Fruit fly (Drosophila melanogaster) whole organism, embryonic: ENCODE data around the gene CG33796.

ENCODE experiments used
- Awh ChIP-seq: fragments of 200-800 bp; sonication (Bioruptor generic); IDR thresholded peaks from 2 replicates; pipeline ENCODE4, ENCODE4 v1.3.6; 2022; ENCODE audit warnings: missing biosample characterization, missing genetic modification characterization
- CG10147 ChIP-seq: fragments of 200-800 bp; sonication (Bioruptor generic); optimal IDR thresholded peaks from 2 replicates; lab custom pipeline; 2019; ENCODE audit warnings: missing biosample characterization, mild to moderate bottlenecking, missing genetic modification characterization, moderate library complexity
- CG10274 ChIP-seq: fragments of 200-800 bp; sonication (Bioruptor generic); optimal IDR thresholded peaks from 3 replicates; lab custom pipeline; 2017; ENCODE audit warnings: missing biosample characterization, mild to moderate bottlenecking, missing genetic modification characterization
- CG10654 ChIP-seq: fragments of 200-800 bp; sonication (Bioruptor generic); optimal IDR thresholded peaks from 2 replicates; lab custom pipeline; 2016; ENCODE audit warnings: missing biosample characterization, missing genetic modification characterization
- CG11093 ChIP-seq: fragments of 200-800 bp; sonication (Bioruptor generic); IDR thresholded peaks from 3 replicates; pipeline ENCODE4 v1.3.6; 2022; ENCODE audit warnings: missing biosample characterization, missing genetic modification characterization
- CG12219 ChIP-seq: fragments of 200-800 bp; sonication (Bioruptor generic); optimal IDR thresholded peaks from 3 replicates; lab custom pipeline; 2018; ENCODE audit warnings: missing biosample characterization, mild to moderate bottlenecking, missing genetic modification characterization
- CG12299 ChIP-seq: fragments of 200-800 bp; sonication (Bioruptor generic); optimal IDR thresholded peaks from 2 replicates; lab custom pipeline; 2018; ENCODE audit warnings: missing biosample characterization, mild to moderate bottlenecking, missing genetic modification characterization
- CG13123 ChIP-seq: fragments of 200-800 bp; sonication (Bioruptor generic); optimal IDR thresholded peaks from 2 replicates; lab custom pipeline; 2016; ENCODE audit warnings: missing biosample characterization, missing genetic modification characterization
- CG13775 ChIP-seq: fragments of 200-800 bp; sonication (Bioruptor generic); optimal IDR thresholded peaks from 3 replicates; lab custom pipeline; 2017; ENCODE audit warnings: missing biosample characterization, mild to moderate bottlenecking, missing genetic modification characterization
- CG31365 ChIP-seq: fragments of 200-800 bp; sonication (Bioruptor generic); optimal IDR thresholded peaks from 2 replicates; lab custom pipeline; 2018; ENCODE audit warnings: missing biosample characterization, mild to moderate bottlenecking, missing genetic modification characterization
- CG31441 ChIP-seq: fragments of 200-800 bp; sonication (Bioruptor generic); IDR thresholded peaks from 2 replicates; pipeline ENCODE4 v1.3.6; 2022; ENCODE audit warnings: missing biosample characterization, missing genetic modification characterization
- CG3281 ChIP-seq: fragments of 200-800 bp; sonication (Bioruptor generic); optimal IDR thresholded peaks from 3 replicates; lab custom pipeline; 2017; ENCODE audit warnings: missing biosample characterization, mild to moderate bottlenecking, missing genetic modification characterization
- CG34224 ChIP-seq: fragments of 200-800 bp; sonication (Bioruptor generic); IDR thresholded peaks from 3 replicates; pipeline ENCODE4 v1.3.6; 2022; ENCODE audit warnings: missing biosample characterization, missing genetic modification characterization; ENCODE audit not compliant: partially characterized antibody
- CG4360 ChIP-seq: fragments of 200-800 bp; sonication (Bioruptor generic); IDR thresholded peaks from 2 replicates; pipeline ENCODE4 v1.3.6; 2022; ENCODE audit warnings: missing biosample characterization, missing genetic modification characterization
- CG4730 ChIP-seq: fragments of 200-800 bp; sonication (Bioruptor generic); IDR thresholded peaks from 2 replicates; pipeline ENCODE4 v1.3.6; 2022; ENCODE audit warnings: missing biosample characterization, missing genetic modification characterization
- CG6272 ChIP-seq: fragments of 200-800 bp; sonication (Bioruptor generic); IDR thresholded peaks from 2 replicates; pipeline ENCODE4 v1.3.6; 2022; ENCODE audit warnings: missing biosample characterization, missing genetic modification characterization
- CG7372 ChIP-seq: fragments of 200-800 bp; sonication (Bioruptor generic); IDR thresholded peaks from 2 replicates; pipeline ENCODE4 v1.3.6; 2022; ENCODE audit warnings: missing biosample characterization, missing genetic modification characterization
- CG8359 ChIP-seq: fragments of 200-800 bp; sonication (Bioruptor generic); optimal IDR thresholded peaks from 2 replicates; lab custom pipeline; 2017; ENCODE audit warnings: missing biosample characterization, mild to moderate bottlenecking, missing genetic modification characterization, borderline replicate concordance
- Dip3 ChIP-seq: fragments of 200-800 bp; sonication (Bioruptor generic); optimal IDR thresholded peaks from 3 replicates; lab custom pipeline; 2016; ENCODE audit warnings: missing biosample characterization, missing genetic modification characterization
- Elba2 ChIP-seq: fragments of 200-800 bp; sonication (Bioruptor generic); optimal IDR thresholded peaks from 3 replicates; lab custom pipeline; 2016; ENCODE audit warnings: missing biosample characterization, missing genetic modification characterization
- Fer1 ChIP-seq: fragments of 200-800 bp; sonication (Bioruptor generic); optimal IDR thresholded peaks from 2 replicates; lab custom pipeline; 2017; ENCODE audit warnings: missing biosample characterization, mild to moderate bottlenecking, missing genetic modification characterization
- Hmr ChIP-seq: fragments of 200-800 bp; sonication (Bioruptor generic); optimal IDR thresholded peaks from 3 replicates; lab custom pipeline; 2017; ENCODE audit warnings: mild to moderate bottlenecking, missing biosample characterization, missing genetic modification reagents, missing genetic modification characterization
- Hr78 ChIP-seq, 2 experiments: fragments of 200-800 bp in 1 of 2; fragments of >200 bp in 1 of 2; sonication (Bioruptor generic) in 1 of 2; optimal IDR thresholded peaks; 2 replicates each; lab custom pipeline; 2017 to 2019; ENCODE audit warnings: missing biosample characterization in 2 of 2, missing genetic modification characterization in 2 of 2, mild to moderate bottlenecking in 1 of 2, moderate library complexity in 1 of 2
- Lhr ChIP-seq: fragments of 200-800 bp; sonication (Bioruptor generic); optimal IDR thresholded peaks from 3 replicates; lab custom pipeline; 2017; ENCODE audit warnings: mild to moderate bottlenecking, missing biosample characterization, missing genetic modification reagents, missing genetic modification characterization
- NC2α ChIP-seq: fragments of 200-800 bp; sonication (Bioruptor generic); optimal IDR thresholded peaks from 2 replicates; lab custom pipeline; 2016; ENCODE audit warnings: missing biosample characterization, missing genetic modification characterization
- Neu2 ChIP-seq: fragments of 200-800 bp; sonication (Bioruptor generic); optimal IDR thresholded peaks from 3 replicates; lab custom pipeline; 2016; ENCODE audit warnings: missing biosample characterization, missing genetic modification characterization, borderline replicate concordance
- PHDP ChIP-seq: fragments of 200-800 bp; sonication (Bioruptor generic); optimal IDR thresholded peaks from 3 replicates; lab custom pipeline; 2018; ENCODE audit warnings: missing biosample characterization, mild to moderate bottlenecking, missing genetic modification characterization, moderate library complexity
- Trl ChIP-seq, 3 experiments: fragments of >200 bp in 2 of 3; fragments of 200-800 bp in 1 of 3; sonication (Bioruptor generic) in 1 of 3; optimal IDR thresholded peaks; 2 replicates in 1 of 3; 3 replicates in 2 of 3; lab custom pipeline; 2016 to 2017; ENCODE audit warnings: missing biosample characterization in 1 of 3, missing genetic modification characterization in 1 of 3
- ash1 ChIP-seq: fragments of 200-800 bp; sonication (Bioruptor generic); optimal IDR thresholded peaks from 2 replicates; lab custom pipeline; 2018; ENCODE audit warnings: missing biosample characterization, mild to moderate bottlenecking, missing genetic modification characterization
- bsh ChIP-seq, 2 experiments: fragments of 200-800 bp; sonication (Bioruptor generic); optimal IDR thresholded peaks; 2 replicates each; lab custom pipeline; 2017 to 2018; ENCODE audit warnings: mild to moderate bottlenecking in 2 of 2, missing biosample characterization in 2 of 2, missing genetic modification characterization in 2 of 2, moderate library complexity in 1 of 2
- cg ChIP-seq: fragments of 200-800 bp; sonication (Bioruptor generic); optimal IDR thresholded peaks from 3 replicates; lab custom pipeline; 2019; ENCODE audit warnings: missing biosample characterization, mild to moderate bottlenecking, missing genetic modification characterization, moderate library complexity
- chn ChIP-seq: fragments of 200-800 bp; sonication (Bioruptor generic); optimal IDR thresholded peaks from 2 replicates; lab custom pipeline; 2016; ENCODE audit warnings: missing biosample characterization, missing genetic modification characterization
- croc ChIP-seq: fragments of 200-800 bp; sonication (Bioruptor generic); conservative IDR thresholded peaks from 3 replicates; pipeline ENCODE4 v1.3.6; 2022; ENCODE audit warnings: missing biosample characterization, missing genetic modification characterization
- crp ChIP-seq, 2 experiments: fragments of 200-800 bp; sonication (Bioruptor generic); optimal IDR thresholded peaks; 2 replicates in 1 of 2; 3 replicates in 1 of 2; lab custom pipeline; 2017; ENCODE audit warnings: missing biosample characterization in 2 of 2, missing genetic modification characterization in 2 of 2, mild to moderate bottlenecking in 1 of 2, moderate library complexity in 1 of 2
- dpn ChIP-seq, 2 experiments: fragments of 200-800 bp; sonication (Bioruptor generic); optimal IDR thresholded peaks; 3 replicates each; lab custom pipeline; 2016; ENCODE audit warnings: missing biosample characterization in 2 of 2, missing genetic modification characterization in 2 of 2
- ftz-f1 ChIP-seq: fragments of 200-800 bp; sonication (Bioruptor generic); optimal IDR thresholded peaks from 2 replicates; lab custom pipeline; 2016; ENCODE audit warnings: missing biosample characterization, missing genetic modification characterization
- fu2 ChIP-seq: fragments of 200-800 bp; sonication (Bioruptor generic); optimal IDR thresholded peaks from 2 replicates; lab custom pipeline; 2016; ENCODE audit warnings: missing biosample characterization, missing genetic modification characterization
- gfzf ChIP-seq: fragments of 200-800 bp; sonication (Bioruptor generic); optimal IDR thresholded peaks from 2 replicates; lab custom pipeline; 2016; ENCODE audit warnings: missing biosample characterization, mild to moderate bottlenecking, missing genetic modification characterization, moderate library complexity
- jing ChIP-seq: fragments of 200-800 bp; sonication (Bioruptor generic); optimal IDR thresholded peaks from 2 replicates; lab custom pipeline; 2018; ENCODE audit warnings: missing biosample characterization, mild to moderate bottlenecking, missing genetic modification characterization
- klu ChIP-seq: fragments of 200-800 bp; sonication (Bioruptor generic); IDR thresholded peaks from 2 replicates; pipeline ENCODE4 v1.3.6; 2022; ENCODE audit warnings: missing biosample characterization, missing genetic modification characterization
- mam ChIP-seq: fragments of 200-800 bp; sonication (Bioruptor generic); optimal IDR thresholded peaks from 3 replicates; lab custom pipeline; 2016; ENCODE audit warnings: missing biosample characterization, missing genetic modification characterization
- mirr ChIP-seq: fragments of 200-800 bp; sonication (Bioruptor generic); optimal IDR thresholded peaks from 3 replicates; lab custom pipeline; 2018; ENCODE audit warnings: missing biosample characterization, mild to moderate bottlenecking, missing genetic modification characterization
- pum ChIP-seq: fragments of 200-800 bp; sonication (Bioruptor generic); optimal IDR thresholded peaks from 2 replicates; lab custom pipeline; 2016; ENCODE audit warnings: missing biosample characterization, missing genetic modification characterization
- salm ChIP-seq: fragments of 200-800 bp; sonication (Bioruptor generic); optimal IDR thresholded peaks from 2 replicates; lab custom pipeline; 2018; ENCODE audit warnings: missing biosample characterization, mild to moderate bottlenecking, missing genetic modification characterization
- ssp ChIP-seq: fragments of 200-800 bp; sonication (Bioruptor generic); IDR thresholded peaks from 2 replicates; pipeline ENCODE4 v1.3.6; 2022; ENCODE audit warnings: missing biosample characterization, missing genetic modification characterization
- twi ChIP-seq: fragments of 200-800 bp; optimal IDR thresholded peaks from 2 replicates; lab custom pipeline; 2019; ENCODE audit warnings: missing biosample characterization, mild to moderate bottlenecking, missing genetic modification characterization, moderate library complexity
- vvl ChIP-seq: fragments of 200-800 bp; sonication (Bioruptor generic); IDR thresholded peaks from 2 replicates; pipeline ENCODE4 v1.3.6; 2022; ENCODE audit warnings: missing biosample characterization, missing genetic modification characterization
- z ChIP-seq: fragments of 200-800 bp; sonication (Bioruptor generic); IDR thresholded peaks from 3 replicates; pipeline ENCODE4 v1.3.6; 2022; ENCODE audit warnings: missing biosample characterization, missing genetic modification characterization

Gene CG33796

dm6 chr3L:16160420-16161069 is 9.4 kb downstream of the CG33796 start (continued):
- peak; percentile 70 for TF ChIP-seq CG10147 (GFP tag; lab: Kevin White, UChicago)
- peak; percentile 65 for TF ChIP-seq CG13775 (GFP tag; lab: Kevin White, UChicago)
- TF ChIP-seq bsh (GFP tag; optimal IDR thresholded peaks at IDR 0.05; lab: Kevin White, UChicago) = peak in 1 of 2 experiments; percentile 64
- TF ChIP-seq CG4360 (GFP tag; lab: Robert Waterston, UW) = no peak
- TF ChIP-seq CG13123 (GFP tag; lab: Kevin White, UChicago) = no peak
- no peak for TF ChIP-seq z (GFP tag; lab: Robert Waterston, UW)
- TF ChIP-seq Dip3 (GFP tag; lab: Kevin White, UChicago) = peak; percentile 73
- peak; percentile 12 for TF ChIP-seq salm
- TF ChIP-seq mam (GFP tag; lab: Kevin White, UChicago) = peak; percentile 77
- TF ChIP-seq CG8359 (GFP tag; lab: Kevin White, UChicago) = no peak
- no peak for TF ChIP-seq Elba2 (GFP tag; lab: Kevin White, UChicago)
- TF ChIP-seq jing = peak; percentile 22
- no peak for TF ChIP-seq CG6272
- TF ChIP-seq CG10274 (GFP tag; lab: Kevin White, UChicago) = peak; percentile 41
- TF ChIP-seq CG12219 (GFP tag; lab: Kevin White, UChicago) = peak; percentile 53
- TF ChIP-seq NC2α (GFP tag; lab: Kevin White, UChicago) = no peak
- peak; percentile 51; the same call in 1 of the 2 replicates for TF ChIP-seq vvl (GFP tag; lab: Robert Waterston, UW)
- TF ChIP-seq fu2 (GFP tag; lab: Kevin White, UChicago) = peak; percentile 60
- TF ChIP-seq CG7372 (GFP tag; lab: Robert Waterston, UW) = peak; percentile 35; the same call in 1 of the 2 replicates
- TF ChIP-seq Hr78 (GFP tag; optimal IDR thresholded peaks at IDR 0.05; lab: Kevin White, UChicago) = no peak
- TF ChIP-seq twi = peak; percentile 7
- no peak for TF ChIP-seq CG31365
- peak; percentile 17 for TF ChIP-seq chn (GFP tag; lab: Kevin White, UChicago)
- TF ChIP-seq Trl (optimal IDR thresholded peaks at IDR 0.05; lab: Kevin White, UChicago) = no peak
- peak; percentile 55 for TF ChIP-seq Trl (GFP tag; optimal IDR thresholded peaks at IDR 0.05; lab: Kevin White, UChicago)
- TF ChIP-seq klu (GFP tag; lab: Robert Waterston, UW) = peak; percentile 59
- TF ChIP-seq gfzf (GFP tag; lab: Kevin White, UChicago) = no peak
- TF ChIP-seq CG31441 (GFP tag; lab: Robert Waterston, UW) = peak; percentile 33; the same call in 1 of the 2 replicates
- no peak for TF ChIP-seq ash1 (GFP tag; lab: Kevin White, UChicago)
- TF ChIP-seq crp (GFP tag; optimal IDR thresholded peaks at IDR 0.05; lab: Kevin White, UChicago) = no peak
- peak; percentile 82 for TF ChIP-seq Fer1
- TF ChIP-seq pum (GFP tag; lab: Kevin White, UChicago) = peak; percentile 60
- peak; percentile 41; the same call in 2 of the 3 replicates for TF ChIP-seq croc (GFP tag; lab: Robert Waterston, UW)
- TF ChIP-seq mirr (GFP tag; lab: Kevin White, UChicago) = peak; percentile 53
- peak; percentile 81 for TF ChIP-seq Hmr
- TF ChIP-seq CG3281 = peak; percentile 77
- TF ChIP-seq Awh (GFP tag; lab: Robert Waterston, UW) = no peak
- peak; percentile 11 for TF ChIP-seq ftz-f1 (GFP tag; lab: Kevin White, UChicago)
- peak; percentile 55 to 62 for TF ChIP-seq dpn (GFP tag; optimal IDR thresholded peaks at IDR 0.05; lab: Kevin White, UChicago)
- peak; percentile 39; the same call in 1 of the 2 replicates for TF ChIP-seq ssp (GFP tag; lab: Robert Waterston, UW)
- peak; percentile 24 for TF ChIP-seq cg (GFP tag; lab: Kevin White, UChicago)
- no peak for TF ChIP-seq CG12299
- peak; percentile 39 for TF ChIP-seq CG10654 (GFP tag; lab: Kevin White, UChicago)
- peak; percentile 58 for TF ChIP-seq PHDP (tag; lab: Kevin White, UChicago)
- no peak for TF ChIP-seq CG34224 (GFP tag; lab: Robert Waterston, UW)
- TF ChIP-seq CG11093 (GFP tag; lab: Robert Waterston, UW) = peak; percentile 31; the same call in 1 of the 3 replicates
- peak; percentile 32; the same call in 1 of the 2 replicates for TF ChIP-seq CG4730
- peak; percentile 1 for TF ChIP-seq Lhr (GFP tag; lab: Kevin White, UChicago)
- TF ChIP-seq Neu2 = no peak
